Worm (Caenorhabditis elegans): ENCODE results near the gene T26H10.2.

DNA sequence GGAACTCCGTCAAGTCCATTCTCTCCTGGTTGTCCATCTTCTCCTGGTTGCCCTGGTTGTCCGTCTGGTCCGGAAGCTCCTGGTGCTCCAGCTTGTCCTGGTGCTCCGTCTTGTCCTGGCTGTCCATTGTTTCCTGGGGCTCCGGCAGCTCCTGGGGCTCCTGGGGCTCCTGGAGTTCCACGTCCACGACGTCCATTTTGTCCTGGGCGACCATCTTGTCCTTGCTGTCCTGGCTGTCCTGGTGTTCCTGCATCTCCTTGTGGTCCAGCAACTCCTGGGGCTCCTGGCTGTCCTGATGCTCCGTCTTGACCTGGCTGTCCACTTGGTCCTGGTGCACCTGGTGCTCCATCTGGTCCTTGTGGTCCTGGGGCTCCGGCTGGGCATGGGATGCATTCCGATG, 24.9 kb upstream of the T26H10.2 start:
- TF ChIP-seq unc-39 (tag; optimal IDR thresholded peaks at IDR 0.05) (no peak), lsy-2 (tag; optimal IDR thresholded peaks at IDR 0.05) (no peak), unc-62 (GFP tag; optimal IDR thresholded peaks at IDR 0.05) (no peak), dmd-4 (tag; optimal IDR thresholded peaks at IDR 0.05) (no peak), nhr-237 (tag; optimal IDR thresholded peaks at IDR 0.05) (no peak), lin-11 (tag; optimal IDR thresholded peaks at IDR 0.05) (no peak), snpc-4 (tag; optimal IDR thresholded peaks at IDR 0.05) (no peak), nhr-12 (tag; optimal IDR thresholded peaks at IDR 0.05) (no peak), mdl-1 (tag; optimal IDR thresholded peaks at IDR 0.05) (no peak), crh-2 (tag; optimal IDR thresholded peaks at IDR 0.05) (no peak), nhr-23 (tag; optimal IDR thresholded peaks at IDR 0.05) (no peak), ama-1 (optimal IDR thresholded peaks at IDR 0.05) (no peak)

Measured in whole organism, L2 larva.